Fruit fly (Drosophila melanogaster) whole organism, embryonic: ENCODE measurements around the gene CG15403.

Experiments used
- CG10565 ChIP-seq: fragments of 200-800 bp; sonication (Bioruptor generic); optimal IDR thresholded peaks from 3 replicates; lab custom pipeline; 2016; ENCODE audit warnings: missing biosample characterization, mild to moderate bottlenecking, missing genetic modification characterization
- CG11398 ChIP-seq: fragments of 200-800 bp; sonication (Bioruptor generic); optimal IDR thresholded peaks from 2 replicates; lab custom pipeline; 2016; ENCODE audit warnings: missing biosample characterization, missing genetic modification characterization
- CG12219 ChIP-seq: fragments of 200-800 bp; sonication (Bioruptor generic); optimal IDR thresholded peaks from 3 replicates; lab custom pipeline; 2018; ENCODE audit warnings: missing biosample characterization, mild to moderate bottlenecking, missing genetic modification characterization
- CG12299 ChIP-seq: fragments of 200-800 bp; sonication (Bioruptor generic); optimal IDR thresholded peaks from 2 replicates; lab custom pipeline; 2018; ENCODE audit warnings: missing biosample characterization, mild to moderate bottlenecking, missing genetic modification characterization
- CG12659 ChIP-seq: fragments of 200-800 bp; sonication (Bioruptor generic); optimal IDR thresholded peaks from 3 replicates; lab custom pipeline; 2017; ENCODE audit warnings: mild to moderate bottlenecking, missing biosample characterization, missing genetic modification reagents, missing genetic modification characterization
- CG12769 ChIP-seq: fragments of 200-800 bp; sonication (Bioruptor generic); optimal IDR thresholded peaks from 2 replicates; lab custom pipeline; 2019; ENCODE audit warnings: missing biosample characterization, mild to moderate bottlenecking, missing genetic modification characterization, moderate library complexity
- CG13287 ChIP-seq: fragments of 200-800 bp; sonication (Bioruptor generic); IDR thresholded peaks from 2 replicates; pipeline ENCODE4 v1.3.6; 2022; ENCODE audit warnings: missing biosample characterization, missing genetic modification characterization; ENCODE audit not compliant: partially characterized antibody
- CG2712 ChIP-seq: fragments of 200-800 bp; optimal IDR thresholded peaks from 3 replicates; lab custom pipeline; 2019; ENCODE audit warnings: missing biosample characterization, mild to moderate bottlenecking, missing genetic modification characterization, moderate library complexity
- CG33213 ChIP-seq: fragments of 200-800 bp; sonication (Bioruptor generic); optimal IDR thresholded peaks from 3 replicates; lab custom pipeline; 2016; ENCODE audit warnings: missing biosample characterization, missing genetic modification characterization
- CG4360 ChIP-seq: fragments of 200-800 bp; sonication (Bioruptor generic); IDR thresholded peaks from 2 replicates; pipeline ENCODE4 v1.3.6; 2022; ENCODE audit warnings: missing biosample characterization, missing genetic modification characterization
- CG4820 ChIP-seq: fragments of 200-800 bp; sonication (Bioruptor generic); optimal IDR thresholded peaks from 3 replicates; lab custom pipeline; 2016; ENCODE audit warnings: missing biosample characterization, missing genetic modification characterization
- CG4854 ChIP-seq: fragments of 200-800 bp; sonication (Bioruptor generic); optimal IDR thresholded peaks from 2 replicates; lab custom pipeline; 2016; ENCODE audit warnings: missing biosample characterization, missing genetic modification characterization, inconsistent platforms
- CG7987 ChIP-seq: fragments of 200-800 bp; sonication (Bioruptor generic); optimal IDR thresholded peaks from 2 replicates; lab custom pipeline; 2018; ENCODE audit warnings: missing biosample characterization, mild to moderate bottlenecking, missing genetic modification characterization, moderate library complexity
- CG8924 ChIP-seq: fragments of 200-800 bp; optimal IDR thresholded peaks from 3 replicates; lab custom pipeline; 2019; ENCODE audit warnings: missing biosample characterization, mild to moderate bottlenecking, missing genetic modification characterization, moderate library complexity
- CG8944 ChIP-seq: fragments of 200-800 bp; sonication (Bioruptor generic); optimal IDR thresholded peaks from 3 replicates; lab custom pipeline; 2016; ENCODE audit warnings: missing biosample characterization, missing genetic modification characterization
- CG9876 ChIP-seq: fragments of 200-800 bp; sonication (Bioruptor generic); optimal IDR thresholded peaks from 2 replicates; lab custom pipeline; 2016; ENCODE audit warnings: missing biosample characterization, missing genetic modification characterization
- Doc2 ChIP-seq: fragments of 200-800 bp; sonication (Bioruptor generic); IDR thresholded peaks from 2 replicates; pipeline ENCODE4 v1.3.6; 2022; ENCODE audit warnings: missing biosample characterization, missing genetic modification characterization
- E2f2 ChIP-seq: fragments of 200-800 bp; sonication (Bioruptor generic); IDR thresholded peaks from 2 replicates; pipeline ENCODE4 v1.3.6; 2022; ENCODE audit warnings: missing biosample characterization, missing genetic modification characterization
- Gug ChIP-seq: fragments of 200-800 bp; sonication (Bioruptor generic); IDR thresholded peaks from 4 replicates; pipeline ENCODE4 v1.3.6; 2022; ENCODE audit warnings: missing biosample characterization, missing genetic modification characterization
- HmgZ ChIP-seq: fragments of 200-800 bp; sonication (Bioruptor generic); optimal IDR thresholded peaks from 2 replicates; lab custom pipeline; 2018; ENCODE audit warnings: missing biosample characterization, mild to moderate bottlenecking, missing genetic modification characterization
- Lpt ChIP-seq: fragments of >200 bp; optimal IDR thresholded peaks from 2 replicates; lab custom pipeline; 2018; ENCODE audit warnings: missing biosample characterization, missing genetic modification characterization
- MESR4 ChIP-seq: fragments of 200-800 bp; sonication (Bioruptor generic); optimal IDR thresholded peaks from 2 replicates; lab custom pipeline; 2018; ENCODE audit warnings: missing biosample characterization, mild to moderate bottlenecking, missing genetic modification characterization, moderate library complexity
- Med ChIP-seq: fragments of 200-800 bp; sonication (Bioruptor generic); peaks from one replicate; lab custom pipeline; 2016; ENCODE audit warnings: missing biosample characterization, missing genetic modification characterization, mild to moderate bottlenecking, inconsistent platforms, moderate library complexity
- Mes4 ChIP-seq: fragments of 200-800 bp; sonication (Bioruptor generic); optimal IDR thresholded peaks from 2 replicates; lab custom pipeline; 2016; ENCODE audit warnings: missing biosample characterization, missing genetic modification characterization
- NK7.1 ChIP-seq: fragments of 200-800 bp; sonication (Bioruptor generic); optimal IDR thresholded peaks from 3 replicates; lab custom pipeline; 2016; ENCODE audit warnings: missing biosample characterization, missing genetic modification characterization
- Pdp1 ChIP-seq, 2 experiments: fragments of 200-800 bp; sonication (Bioruptor generic); optimal IDR thresholded peaks; 3 replicates each; lab custom pipeline; 2016; ENCODE audit warnings: missing biosample characterization in 2 of 2, missing genetic modification characterization in 2 of 2, mild to moderate bottlenecking in 1 of 2, moderate library complexity in 1 of 2
- Scr ChIP-seq: fragments of 200-800 bp; sonication (Bioruptor generic); IDR thresholded peaks from 2 replicates; pipeline ENCODE4 v1.3.6; 2022; ENCODE audit warnings: missing biosample characterization, missing genetic modification characterization; ENCODE audit not compliant: partially characterized antibody
- Spps ChIP-seq: fragments of 200-800 bp; sonication (Bioruptor generic); optimal IDR thresholded peaks from 2 replicates; lab custom pipeline; 2018; ENCODE audit warnings: missing biosample characterization, mild to moderate bottlenecking, missing genetic modification characterization
- TFAM ChIP-seq: fragments of 200-800 bp; sonication (Bioruptor generic); optimal IDR thresholded peaks from 2 replicates; lab custom pipeline; 2017; ENCODE audit warnings: missing biosample characterization, missing genetic modification characterization, inconsistent platforms
- Trl ChIP-seq, 3 experiments: fragments of >200 bp in 2 of 3; fragments of 200-800 bp in 1 of 3; sonication (Bioruptor generic) in 1 of 3; optimal IDR thresholded peaks; 2 replicates in 1 of 3; 3 replicates in 2 of 3; lab custom pipeline; 2016 to 2017; ENCODE audit warnings: missing biosample characterization in 1 of 3, missing genetic modification characterization in 1 of 3
- cad ChIP-seq: fragments of >200 bp; optimal IDR thresholded peaks from 2 replicates; lab custom pipeline; 2017; ENCODE audit warnings: missing biosample characterization, missing genetic modification characterization
- disco-r ChIP-seq: fragments of 200-800 bp; sonication (Bioruptor generic); optimal IDR thresholded peaks from 2 replicates; lab custom pipeline; 2016; ENCODE audit warnings: missing biosample characterization, missing genetic modification characterization
- dmrt99B ChIP-seq: fragments of 200-800 bp; sonication (Bioruptor generic); optimal IDR thresholded peaks from 2 replicates; lab custom pipeline; 2018; ENCODE audit warnings: missing biosample characterization, mild to moderate bottlenecking, missing genetic modification characterization, moderate library complexity
- gem ChIP-seq: fragments of 200-800 bp; sonication (Bioruptor generic); optimal IDR thresholded peaks from 2 replicates; lab custom pipeline; 2019; ENCODE audit warnings: missing biosample characterization, mild to moderate bottlenecking, missing genetic modification characterization, moderate library complexity
- hbn ChIP-seq: fragments of 200-800 bp; sonication (Bioruptor generic); IDR thresholded peaks from 2 replicates; pipeline ENCODE4 v1.3.6; 2022; ENCODE audit warnings: missing biosample characterization, missing genetic modification characterization; ENCODE audit not compliant: partially characterized antibody
- kni ChIP-seq: fragments of 200-800 bp; sonication (Bioruptor generic); optimal IDR thresholded peaks from 3 replicates; lab custom pipeline; 2017; ENCODE audit warnings: mild to moderate bottlenecking, missing biosample characterization, missing genetic modification reagents, missing genetic modification characterization
- lbe ChIP-seq: fragments of 200-800 bp; sonication (Bioruptor generic); optimal IDR thresholded peaks from 2 replicates; lab custom pipeline; 2016; ENCODE audit warnings: missing biosample characterization, mild to moderate bottlenecking, missing genetic modification characterization
- lilli ChIP-seq: fragments of 200-800 bp; sonication (Bioruptor generic); optimal IDR thresholded peaks from 3 replicates; lab custom pipeline; 2016; ENCODE audit warnings: missing biosample characterization, missing genetic modification characterization
- nerfin-1 ChIP-seq: fragments of 200-800 bp; sonication (Bioruptor generic); optimal IDR thresholded peaks from 3 replicates; lab custom pipeline; 2019; ENCODE audit warnings: missing biosample characterization, mild to moderate bottlenecking, missing genetic modification characterization, moderate library complexity
- oc ChIP-seq: fragments of 200-800 bp; sonication (Bioruptor generic); optimal IDR thresholded peaks from 2 replicates; lab custom pipeline; 2018; ENCODE audit warnings: missing biosample characterization, mild to moderate bottlenecking, missing genetic modification characterization, moderate library complexity
- pfk ChIP-seq: fragments of 200-800 bp; sonication (Bioruptor generic); optimal IDR thresholded peaks from 2 replicates; lab custom pipeline; 2018; ENCODE audit warnings: missing biosample characterization, mild to moderate bottlenecking, missing genetic modification characterization, moderate library complexity
- pnt ChIP-seq: fragments of 200-800 bp; sonication (Bioruptor generic); optimal IDR thresholded peaks from 3 replicates; lab custom pipeline; 2016; ENCODE audit warnings: missing biosample characterization, missing genetic modification characterization
- pum ChIP-seq: fragments of 200-800 bp; sonication (Bioruptor generic); optimal IDR thresholded peaks from 2 replicates; lab custom pipeline; 2016; ENCODE audit warnings: missing biosample characterization, missing genetic modification characterization
- rib ChIP-seq: fragments of 200-800 bp; sonication (Bioruptor generic); IDR thresholded peaks from 2 replicates; pipeline ENCODE4 v1.3.6; 2022; ENCODE audit warnings: missing biosample characterization, missing genetic modification characterization
- sens ChIP-seq: fragments of 200-800 bp; sonication (Bioruptor generic); peaks from one replicate; lab custom pipeline; 2016; ENCODE audit warnings: missing biosample characterization, missing genetic modification characterization
- sim ChIP-seq: fragments of 200-800 bp; sonication (Bioruptor generic); IDR thresholded peaks from 2 replicates; pipeline ENCODE4 v1.3.6; 2022; ENCODE audit warnings: missing biosample characterization, missing genetic modification characterization
- so ChIP-seq: fragments of 200-800 bp; sonication (Bioruptor generic); IDR thresholded peaks from 3 replicates; pipeline ENCODE4 v1.3.6; 2022; ENCODE audit warnings: missing biosample characterization, missing genetic modification characterization
- sob ChIP-seq: fragments of 200-800 bp; sonication (Bioruptor generic); IDR thresholded peaks from 2 replicates; pipeline ENCODE4 v1.3.6; 2022; ENCODE audit warnings: missing biosample characterization, missing genetic modification characterization
- stc ChIP-seq: fragments of 200-800 bp; sonication (Bioruptor generic); IDR thresholded peaks from 2 replicates; pipeline ENCODE4 v1.3.6; 2022; ENCODE audit warnings: missing biosample characterization, missing genetic modification characterization
- tio ChIP-seq: fragments of 200-800 bp; sonication (Bioruptor generic); optimal IDR thresholded peaks from 2 replicates; lab custom pipeline; 2017; ENCODE audit warnings: missing biosample characterization, missing genetic modification characterization, inconsistent platforms
- twi ChIP-seq: fragments of 200-800 bp; optimal IDR thresholded peaks from 2 replicates; lab custom pipeline; 2019; ENCODE audit warnings: missing biosample characterization, mild to moderate bottlenecking, missing genetic modification characterization, moderate library complexity

CG15403 gene

dm6 chr2L:3170949-3171579 lies 42.6 kb downstream of the CG15403 start, which contains the start of gene CG44002 (continued):
- no peak for TF ChIP-seq Scr
- TF ChIP-seq NK7.1 (GFP tag; lab: Kevin White, UChicago), result no peak
- TF ChIP-seq CG12659, result peak; percentile 30
- TF ChIP-seq CG8924 (tag; lab: Kevin White, UChicago), result no peak
- TF ChIP-seq CG33213 (GFP tag; lab: Kevin White, UChicago), result no peak
- TF ChIP-seq sim (GFP tag; lab: Robert Waterston, UW), result no peak
- TF ChIP-seq Doc2, result no peak
- no peak for TF ChIP-seq Pdp1 (GFP tag; optimal IDR thresholded peaks at IDR 0.05; lab: Kevin White, UChicago)
- TF ChIP-seq sens, result peak; percentile 68
- no peak for TF ChIP-seq CG12299
- TF ChIP-seq Lpt, result no peak
- no peak for TF ChIP-seq CG12769
- TF ChIP-seq E2f2 (GFP tag; lab: Robert Waterston, UW), result peak; percentile 65
- TF ChIP-seq Spps (tag; lab: Kevin White, UChicago), result no peak
- TF ChIP-seq HmgZ (tag; lab: Kevin White, UChicago), result no peak
- no peak for TF ChIP-seq CG12219 (GFP tag; lab: Kevin White, UChicago)
- TF ChIP-seq CG7987 (GFP tag; lab: Kevin White, UChicago), result no peak
- no peak for TF ChIP-seq pfk (GFP tag; lab: Kevin White, UChicago)
- TF ChIP-seq Med (GFP tag; lab: Kevin White, UChicago), result peak; percentile 79
- no peak for TF ChIP-seq Trl (optimal IDR thresholded peaks at IDR 0.05; lab: Kevin White, UChicago)
- no peak for TF ChIP-seq Trl (GFP tag; optimal IDR thresholded peaks at IDR 0.05; lab: Kevin White, UChicago)
- no peak for TF ChIP-seq rib (GFP tag; lab: Robert Waterston, UW)
- TF ChIP-seq dmrt99B (tag; lab: Kevin White, UChicago), result no peak
- no peak for TF ChIP-seq CG2712
- no peak for TF ChIP-seq lilli (GFP tag; lab: Kevin White, UChicago)
- TF ChIP-seq CG8944 (GFP tag; lab: Kevin White, UChicago), result no peak
- no peak for TF ChIP-seq twi (tag; lab: Kevin White, UChicago)
- TF ChIP-seq gem, result no peak
- no peak for TF ChIP-seq sob (GFP tag; lab: Robert Waterston, UW)
- no peak for TF ChIP-seq TFAM (GFP tag; lab: Kevin White, UChicago)
- TF ChIP-seq pnt (GFP tag; lab: Kevin White, UChicago), result no peak
- TF ChIP-seq CG9876 (GFP tag; lab: Kevin White, UChicago), result no peak
- no peak for TF ChIP-seq CG4854 (GFP tag; lab: Kevin White, UChicago)
- TF ChIP-seq hbn (GFP tag; lab: Robert Waterston, UW), result no peak
- no peak for TF ChIP-seq kni (GFP tag; lab: Kevin White, UChicago)
- no peak for TF ChIP-seq oc (tag; lab: Kevin White, UChicago)
- no peak for TF ChIP-seq MESR4 (GFP tag; lab: Kevin White, UChicago)
- no peak for TF ChIP-seq Gug
- no peak for TF ChIP-seq Mes4 (GFP tag; lab: Kevin White, UChicago)
- no peak for TF ChIP-seq nerfin-1 (tag; lab: Kevin White, UChicago)
- TF ChIP-seq tio, result no peak
- TF ChIP-seq CG4360 (GFP tag; lab: Robert Waterston, UW), result no peak
- no peak for TF ChIP-seq pum (GFP tag; lab: Kevin White, UChicago)
- no peak for TF ChIP-seq so (GFP tag; lab: Robert Waterston, UW)
- no peak for TF ChIP-seq CG4820 (GFP tag; lab: Kevin White, UChicago)
- no peak for TF ChIP-seq CG10565 (GFP tag; lab: Kevin White, UChicago)
- TF ChIP-seq stc, result no peak
- peak; percentile 15 for TF ChIP-seq lbe (GFP tag; lab: Kevin White, UChicago)
- TF ChIP-seq CG11398 (GFP tag; lab: Kevin White, UChicago), result no peak
- TF ChIP-seq cad (GFP tag; lab: Kevin White, UChicago), result peak; percentile 30
- TF ChIP-seq disco-r, result no peak
- TF ChIP-seq CG13287, result peak; percentile 26; the same call in 1 of the 2 replicates
